Fruit fly (Drosophila melanogaster) whole organism: ENCODE results near the gene p24-1.

Source experiments
- CG8478 ChIP-seq: fragments of >200 bp; optimal IDR thresholded peaks from 2 replicates; lab custom pipeline; 2018; ENCODE audit warnings: inconsistent platforms
- Dll ChIP-seq: fragments of >200 bp; optimal IDR thresholded peaks from 2 replicates; lab custom pipeline; 2017
- EcR ChIP-seq, 2 experiments: fragments of >200 bp; optimal IDR thresholded peaks; 2 replicates each; lab custom pipeline; 2017; ENCODE audit warnings: missing biosample characterization in 2 of 2, missing genetic modification characterization in 2 of 2, missing genetic modification reagents in 2 of 2
- pan ChIP-seq: fragments of >200 bp; optimal IDR thresholded peaks from 2 replicates; lab custom pipeline; 2017
- psq ChIP-seq: fragments of >200 bp; optimal IDR thresholded peaks from 2 replicates; lab custom pipeline; 2017
- usp ChIP-seq: fragments of >200 bp; optimal IDR thresholded peaks from 2 replicates; lab custom pipeline; 2017; ENCODE audit warnings: missing biosample characterization, missing genetic modification characterization, mixed read lengths

DNA sequence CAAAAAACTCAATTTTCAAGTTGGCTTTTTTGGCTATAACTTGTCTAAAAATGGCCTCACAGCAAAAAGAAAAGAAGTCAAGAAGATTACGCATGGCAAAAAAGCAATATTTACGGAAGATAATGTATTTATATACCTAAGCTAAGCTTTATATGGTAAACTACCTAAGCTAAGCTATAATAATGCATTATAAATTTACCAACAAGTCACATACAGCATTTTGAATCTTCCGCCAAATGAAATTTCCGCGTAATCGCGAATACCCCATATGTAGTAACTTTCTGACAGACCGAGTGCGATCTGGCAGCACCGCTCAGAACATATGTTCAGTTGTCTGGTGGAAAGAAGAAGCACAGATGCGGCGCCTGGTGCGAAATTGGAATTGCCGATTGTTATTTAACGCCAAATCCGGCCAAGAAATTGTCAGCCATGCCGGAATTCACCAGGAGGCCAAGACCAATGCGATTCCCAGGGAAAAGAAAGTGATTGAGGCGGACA is 39.4 kb upstream of the p24-1 start, which contains the start of gene sicily:
- no peak for TF ChIP-seq Dll
- no peak for TF ChIP-seq usp (GFP tag; lab: Kevin White, UChicago)
- TF ChIP-seq CG8478 (lab: Kevin White, UChicago): no peak
- no peak for TF ChIP-seq psq (lab: Kevin White, UChicago)
- no peak for TF ChIP-seq pan (lab: Kevin White, UChicago)
- no peak for TF ChIP-seq EcR (GFP tag; optimal IDR thresholded peaks at IDR 0.05; lab: Kevin White, UChicago)
